Fruit fly (Drosophila melanogaster) whole organism, embryonic: ENCODE data around the gene CG8289.

Source experiments
- Ada2b ChIP-seq: fragments of 200-800 bp; sonication (Bioruptor generic); IDR thresholded peaks from 2 replicates; pipeline ENCODE4 v1.3.6; 2022; ENCODE audit warnings: missing biosample characterization, missing genetic modification characterization
- Aef1 ChIP-seq: fragments of 200-800 bp; sonication (Bioruptor generic); IDR thresholded peaks from 3 replicates; pipeline ENCODE4 v1.3.6; 2022; ENCODE audit warnings: missing biosample characterization, missing genetic modification characterization
- CG10654 ChIP-seq: fragments of 200-800 bp; sonication (Bioruptor generic); optimal IDR thresholded peaks from 2 replicates; lab custom pipeline; 2016; ENCODE audit warnings: missing biosample characterization, missing genetic modification characterization
- CG11456 ChIP-seq: fragments of 200-800 bp; sonication (Bioruptor generic); IDR thresholded peaks from 3 replicates; pipeline ENCODE4 v1.3.6; 2022; ENCODE audit warnings: missing biosample characterization, missing genetic modification characterization
- CG11504 ChIP-seq: fragments of 200-800 bp; sonication (Bioruptor generic); optimal IDR thresholded peaks from 3 replicates; lab custom pipeline; 2019; ENCODE audit warnings: missing biosample characterization, mild to moderate bottlenecking, missing genetic modification characterization, moderate library complexity
- CG12299 ChIP-seq: fragments of 200-800 bp; sonication (Bioruptor generic); optimal IDR thresholded peaks from 2 replicates; lab custom pipeline; 2018; ENCODE audit warnings: missing biosample characterization, mild to moderate bottlenecking, missing genetic modification characterization
- CG13775 ChIP-seq: fragments of 200-800 bp; sonication (Bioruptor generic); optimal IDR thresholded peaks from 3 replicates; lab custom pipeline; 2017; ENCODE audit warnings: missing biosample characterization, mild to moderate bottlenecking, missing genetic modification characterization
- CG16813 ChIP-seq: fragments of 200-800 bp; sonication (Bioruptor generic); IDR thresholded peaks from 3 replicates; pipeline ENCODE4 v1.3.6; 2022; ENCODE audit warnings: missing biosample characterization, missing genetic modification characterization; ENCODE audit not compliant: partially characterized antibody
- CG16815 ChIP-seq: fragments of 200-800 bp; sonication (Bioruptor generic); optimal IDR thresholded peaks from 3 replicates; lab custom pipeline; 2017; ENCODE audit warnings: missing biosample characterization, mild to moderate bottlenecking, missing genetic modification characterization
- CG17328 ChIP-seq: fragments of 200-800 bp; sonication (Bioruptor generic); IDR thresholded peaks from 2 replicates; pipeline ENCODE4 v1.3.6; 2022; ENCODE audit warnings: missing biosample characterization, missing genetic modification characterization
- CG17361 ChIP-seq: fragments of 200-800 bp; sonication (Bioruptor generic); IDR thresholded peaks from 3 replicates; pipeline ENCODE4 v1.3.6; 2022; ENCODE audit warnings: missing biosample characterization, missing genetic modification characterization
- CG18262 ChIP-seq: fragments of 200-800 bp; optimal IDR thresholded peaks from 3 replicates; lab custom pipeline; 2019; ENCODE audit warnings: missing biosample characterization, mild to moderate bottlenecking, missing genetic modification characterization, moderate library complexity
- CG2678 ChIP-seq: fragments of 200-800 bp; sonication (Bioruptor generic); optimal IDR thresholded peaks from 3 replicates; lab custom pipeline; 2019; ENCODE audit warnings: missing biosample characterization, mild to moderate bottlenecking, missing genetic modification characterization, moderate library complexity
- CG31224 ChIP-seq: fragments of 200-800 bp; sonication (Bioruptor generic); IDR thresholded peaks from 2 replicates; pipeline ENCODE4 v1.3.6; 2022; ENCODE audit warnings: missing biosample characterization, missing genetic modification characterization
- CG3163 ChIP-seq: fragments of 200-800 bp; sonication (Bioruptor generic); optimal IDR thresholded peaks from 3 replicates; lab custom pipeline; 2016; ENCODE audit warnings: missing biosample characterization, missing genetic modification characterization
- CG3281 ChIP-seq: fragments of 200-800 bp; sonication (Bioruptor generic); optimal IDR thresholded peaks from 3 replicates; lab custom pipeline; 2017; ENCODE audit warnings: missing biosample characterization, mild to moderate bottlenecking, missing genetic modification characterization
- CG3407 ChIP-seq: fragments of 200-800 bp; sonication (Bioruptor generic); optimal IDR thresholded peaks from 2 replicates; lab custom pipeline; 2018; ENCODE audit warnings: missing biosample characterization, mild to moderate bottlenecking, missing genetic modification characterization
- CG43689 ChIP-seq: fragments of 200-800 bp; sonication (Bioruptor generic); IDR thresholded peaks from 2 replicates; pipeline ENCODE4 v1.3.6; 2022; ENCODE audit warnings: missing biosample characterization, missing genetic modification characterization
- CG4404 ChIP-seq: fragments of 200-800 bp; sonication (Bioruptor generic); IDR thresholded peaks from 2 replicates; pipeline ENCODE4 v1.3.6; 2022; ENCODE audit warnings: missing biosample characterization, missing genetic modification characterization
- CG4730 ChIP-seq: fragments of 200-800 bp; sonication (Bioruptor generic); IDR thresholded peaks from 2 replicates; pipeline ENCODE4 v1.3.6; 2022; ENCODE audit warnings: missing biosample characterization, missing genetic modification characterization
- CG8290 ChIP-seq, 3 experiments: fragments of 200-800 bp; sonication (Bioruptor generic); optimal IDR thresholded peaks; 2 replicates each; lab custom pipeline; 2016 to 2019; ENCODE audit warnings: missing biosample characterization in 3 of 3, missing genetic modification characterization in 3 of 3, mild to moderate bottlenecking in 2 of 3, moderate library complexity in 1 of 3
- CG8359 ChIP-seq: fragments of 200-800 bp; sonication (Bioruptor generic); optimal IDR thresholded peaks from 2 replicates; lab custom pipeline; 2017; ENCODE audit warnings: missing biosample characterization, mild to moderate bottlenecking, missing genetic modification characterization, borderline replicate concordance
- CG9876 ChIP-seq: fragments of 200-800 bp; sonication (Bioruptor generic); optimal IDR thresholded peaks from 2 replicates; lab custom pipeline; 2016; ENCODE audit warnings: missing biosample characterization, missing genetic modification characterization
- CTCF ChIP-seq: fragments of 200-800 bp; sonication (Bioruptor generic); optimal IDR thresholded peaks from 2 replicates; lab custom pipeline; 2017; ENCODE audit warnings: missing biosample characterization, mild to moderate bottlenecking, missing genetic modification characterization, moderate library complexity
- Dll ChIP-seq: fragments of 200-800 bp; sonication (Bioruptor generic); IDR thresholded peaks from 4 replicates; pipeline ENCODE4 v1.3.6; 2022; ENCODE audit warnings: missing biosample characterization, missing genetic modification characterization; ENCODE audit not compliant: partially characterized antibody
- Fer1 ChIP-seq: fragments of 200-800 bp; sonication (Bioruptor generic); optimal IDR thresholded peaks from 2 replicates; lab custom pipeline; 2017; ENCODE audit warnings: missing biosample characterization, mild to moderate bottlenecking, missing genetic modification characterization
- Gsc ChIP-seq: fragments of 200-800 bp; sonication (Bioruptor generic); IDR thresholded peaks from 2 replicates; pipeline ENCODE4 v1.3.6; 2022; ENCODE audit warnings: missing biosample characterization, missing genetic modification characterization
- HLH3B ChIP-seq: fragments of 200-800 bp; sonication (Bioruptor generic); IDR thresholded peaks from 2 replicates; pipeline ENCODE4 v1.3.6; 2022; ENCODE audit warnings: missing biosample characterization, missing genetic modification characterization
- HmgD ChIP-seq: fragments of 200-800 bp; sonication (Bioruptor generic); optimal IDR thresholded peaks from 3 replicates; lab custom pipeline; 2016; ENCODE audit warnings: missing biosample characterization, missing genetic modification characterization
- Hsf ChIP-seq: fragments of 200-800 bp; sonication (Bioruptor generic); optimal IDR thresholded peaks from 3 replicates; lab custom pipeline; 2016; ENCODE audit warnings: missing biosample characterization, missing genetic modification characterization
- Lpt ChIP-seq: fragments of >200 bp; optimal IDR thresholded peaks from 2 replicates; lab custom pipeline; 2018; ENCODE audit warnings: missing biosample characterization, missing genetic modification characterization
- Mad ChIP-seq: fragments of 200-800 bp; sonication (Bioruptor generic); optimal IDR thresholded peaks from 2 replicates; lab custom pipeline; 2016; ENCODE audit warnings: missing biosample characterization, missing genetic modification characterization
- NFAT ChIP-seq: fragments of 200-800 bp; sonication (Bioruptor generic); IDR thresholded peaks from 2 replicates; pipeline ENCODE4 v1.3.6; 2022; ENCODE audit warnings: missing biosample characterization, missing genetic modification characterization
- Sin3A ChIP-seq: fragments of >200 bp; optimal IDR thresholded peaks from 2 replicates; lab custom pipeline; 2018
- cad ChIP-seq: fragments of >200 bp; optimal IDR thresholded peaks from 2 replicates; lab custom pipeline; 2017; ENCODE audit warnings: missing biosample characterization, missing genetic modification characterization
- crp ChIP-seq, 2 experiments: fragments of 200-800 bp; sonication (Bioruptor generic); optimal IDR thresholded peaks; 2 replicates in 1 of 2; 3 replicates in 1 of 2; lab custom pipeline; 2017; ENCODE audit warnings: missing biosample characterization in 2 of 2, missing genetic modification characterization in 2 of 2, mild to moderate bottlenecking in 1 of 2, moderate library complexity in 1 of 2
- dan ChIP-seq: fragments of 200-800 bp; sonication (Bioruptor generic); IDR thresholded peaks from 2 replicates; pipeline ENCODE4 v1.3.6; 2022; ENCODE audit warnings: missing biosample characterization, missing genetic modification characterization
- dati ChIP-seq: fragments of 200-800 bp; sonication (Bioruptor generic); IDR thresholded peaks from 2 replicates; pipeline ENCODE4 v1.3.6; 2022; ENCODE audit warnings: missing biosample characterization, missing genetic modification characterization
- fd64A ChIP-seq: fragments of 200-800 bp; sonication (Bioruptor generic); optimal IDR thresholded peaks from 3 replicates; lab custom pipeline; 2018; ENCODE audit warnings: missing biosample characterization, mild to moderate bottlenecking, missing genetic modification characterization
- fru ChIP-seq: fragments of >200 bp; optimal IDR thresholded peaks from 2 replicates; lab custom pipeline; 2017
- grau ChIP-seq: fragments of 200-800 bp; optimal IDR thresholded peaks from 3 replicates; lab custom pipeline; 2019; ENCODE audit warnings: missing biosample characterization, mild to moderate bottlenecking, missing genetic modification characterization, moderate library complexity
- hth ChIP-seq: fragments of >200 bp; optimal IDR thresholded peaks from 2 replicates; lab custom pipeline; 2017; ENCODE audit warnings: inconsistent platforms
- nerfin-2 ChIP-seq: fragments of 200-800 bp; sonication (Bioruptor generic); IDR thresholded peaks from 2 replicates; pipeline ENCODE4 v1.3.6; 2022; ENCODE audit warnings: missing biosample characterization, missing genetic modification characterization; ENCODE audit not compliant: partially characterized antibody
- otp ChIP-seq: fragments of 200-800 bp; sonication (Bioruptor generic); IDR thresholded peaks from 3 replicates; pipeline ENCODE4, ENCODE4 v1.3.6; 2022; ENCODE audit warnings: missing biosample characterization, missing genetic modification characterization
- p53 ChIP-seq: fragments of 200-800 bp; sonication (Bioruptor generic); optimal IDR thresholded peaks from 2 replicates; lab custom pipeline; 2016; ENCODE audit warnings: missing biosample characterization, missing genetic modification characterization
- pan ChIP-seq, 4 experiments: fragments of >200 bp in 3 of 4; fragments of 200-800 bp in 1 of 4; sonication (Bioruptor generic) in 1 of 4; optimal IDR thresholded peaks in 3 of 4; IDR thresholded peaks in 1 of 4; 2 replicates each; pipeline versions ENCODE4 v1.3.6 to Lab custom; 2017 to 2022; ENCODE audit warnings: missing biosample characterization in 2 of 4, missing genetic modification characterization in 2 of 4, mixed read lengths in 1 of 4
- repo ChIP-seq: fragments of 200-800 bp; sonication (Bioruptor generic); optimal IDR thresholded peaks from 2 replicates; lab custom pipeline; 2016; ENCODE audit warnings: missing biosample characterization, missing genetic modification characterization
- rib ChIP-seq: fragments of 200-800 bp; sonication (Bioruptor generic); IDR thresholded peaks from 2 replicates; pipeline ENCODE4 v1.3.6; 2022; ENCODE audit warnings: missing biosample characterization, missing genetic modification characterization
- sob ChIP-seq: fragments of 200-800 bp; sonication (Bioruptor generic); IDR thresholded peaks from 2 replicates; pipeline ENCODE4 v1.3.6; 2022; ENCODE audit warnings: missing biosample characterization, missing genetic modification characterization
- tin ChIP-seq: fragments of 200-800 bp; sonication (Bioruptor generic); optimal IDR thresholded peaks from 3 replicates; lab custom pipeline; 2016; ENCODE audit warnings: missing biosample characterization, missing genetic modification characterization
- twi ChIP-seq: fragments of 200-800 bp; optimal IDR thresholded peaks from 2 replicates; lab custom pipeline; 2019; ENCODE audit warnings: missing biosample characterization, mild to moderate bottlenecking, missing genetic modification characterization, moderate library complexity

CG8289 gene

DNA sequence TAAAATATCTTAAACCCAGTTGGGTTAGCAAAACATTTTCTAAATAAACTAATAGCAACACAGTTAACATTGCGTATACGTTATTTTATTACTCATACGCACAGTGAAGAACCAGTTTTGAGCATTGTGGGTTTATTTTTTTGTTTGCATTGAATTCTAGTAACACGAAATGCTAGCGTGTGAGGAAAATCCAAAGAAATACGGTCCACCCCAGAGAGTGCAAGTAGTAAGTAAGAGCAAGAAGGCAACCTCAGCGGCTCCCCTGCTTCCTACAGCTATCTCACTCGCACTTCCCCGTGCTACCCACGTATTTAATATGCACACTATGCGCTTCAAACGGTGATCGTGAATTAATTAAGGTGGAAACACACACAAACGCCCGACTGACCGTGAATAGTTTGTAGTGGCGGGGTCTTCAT is 10.9 kb downstream of the CG8289 start (continued):
- TF ChIP-seq CG43689 (GFP tag; lab: Robert Waterston, UW) = 0 out of 2 replicates have a peak, but pooled peaks have one; percentile 28
- TF ChIP-seq CG3281 (GFP tag; lab: Kevin White, UChicago) = peak; percentile 94
- TF ChIP-seq CG17361 = peak; percentile 89
- TF ChIP-seq CG16815 = peak; percentile 62
- TF ChIP-seq CG9876 = peak; percentile 49
- peak; percentile 78 for TF ChIP-seq HLH3B (GFP tag; lab: Robert Waterston, UW)
- no peak for TF ChIP-seq hth (lab: Kevin White, UChicago)
- TF ChIP-seq nerfin-2 (GFP tag; lab: Robert Waterston, UW) = no peak
- TF ChIP-seq HmgD (GFP tag; lab: Kevin White, UChicago) = peak; percentile 42
- peak; percentile 32 for TF ChIP-seq CG8290 (GFP tag; optimal IDR thresholded peaks at IDR 0.05; lab: Kevin White, UChicago)
- TF ChIP-seq CG8290 (tag; optimal IDR thresholded peaks at IDR 0.05; lab: Kevin White, UChicago) = peak in 1 of 2 experiments; percentile 89
- peak; percentile 65 for TF ChIP-seq sob (GFP tag; lab: Robert Waterston, UW)
- TF ChIP-seq Dll (GFP tag; lab: Robert Waterston, UW) = no peak
- TF ChIP-seq twi (tag; lab: Kevin White, UChicago) = peak; percentile 58
- no peak; the same call in 1 of the 2 replicates for TF ChIP-seq CG4404 (GFP tag; lab: Robert Waterston, UW)
- peak; percentile 74 for TF ChIP-seq Mad (GFP tag; lab: Kevin White, UChicago)
- TF ChIP-seq CG3163 (GFP tag; lab: Kevin White, UChicago) = peak; percentile 10
- TF ChIP-seq CG3407 = peak; percentile 67
- TF ChIP-seq Ada2b (GFP tag; lab: Robert Waterston, UW) = peak; percentile 78
- TF ChIP-seq Hsf (GFP tag; lab: Kevin White, UChicago) = peak; percentile 84
- TF ChIP-seq CG12299 (tag; lab: Kevin White, UChicago) = peak; percentile 85
- peak; percentile 92 for TF ChIP-seq CG11504 (tag; lab: Kevin White, UChicago)
- TF ChIP-seq pan (optimal IDR thresholded peaks at IDR 0.05; lab: Kevin White, UChicago) = no peak
- TF ChIP-seq pan (GFP tag; optimal IDR thresholded peaks at IDR 0.05 in 1 of 2, IDR thresholded peaks at IDR 0.05 in 1 of 2) = peak in 1 of 2 experiments; percentile 79
- no peak for TF ChIP-seq Sin3A (lab: Kevin White, UChicago)
- TF ChIP-seq Fer1 = peak; percentile 95
- TF ChIP-seq CTCF (GFP tag; lab: Kevin White, UChicago) = peak; percentile 66
- TF ChIP-seq p53 (GFP tag; lab: Kevin White, UChicago) = no peak
- peak; percentile 39; the same call in 1 of the 2 replicates for TF ChIP-seq NFAT (GFP tag; lab: Robert Waterston, UW)
- peak; percentile 76 for TF ChIP-seq tin
- TF ChIP-seq repo (GFP tag; lab: Kevin White, UChicago) = peak; percentile 70
- peak; percentile 91 for TF ChIP-seq grau (tag; lab: Kevin White, UChicago)
- peak; percentile 76 for TF ChIP-seq CG13775 (GFP tag; lab: Kevin White, UChicago)
- TF ChIP-seq fru (lab: Kevin White, UChicago) = no peak
- TF ChIP-seq Aef1 (GFP tag; lab: Robert Waterston, UW) = peak; percentile 75
- TF ChIP-seq CG18262 (tag; lab: Kevin White, UChicago) = peak; percentile 84
- TF ChIP-seq rib (GFP tag; lab: Robert Waterston, UW) = peak; percentile 40; the same call in 1 of the 2 replicates
- TF ChIP-seq CG8359 (GFP tag; lab: Kevin White, UChicago) = peak; percentile 48
- TF ChIP-seq CG11456 (GFP tag; lab: Robert Waterston, UW) = peak; percentile 74; the same call in 2 of the 3 replicates
- TF ChIP-seq fd64A (GFP tag; lab: Kevin White, UChicago) = peak; percentile 73
- no peak for TF ChIP-seq Lpt (GFP tag; lab: Kevin White, UChicago)
- TF ChIP-seq dati (GFP tag; lab: Robert Waterston, UW) = 0 out of 2 replicates have a peak, but pooled peaks have one; percentile 47
- no peak for TF ChIP-seq dan (GFP tag; lab: Robert Waterston, UW)
- TF ChIP-seq CG10654 (GFP tag; lab: Kevin White, UChicago) = peak; percentile 79
- TF ChIP-seq CG17328 (GFP tag; lab: Robert Waterston, UW) = peak; percentile 50
- peak; percentile 71 for TF ChIP-seq CG4730
- TF ChIP-seq Gsc (GFP tag; lab: Robert Waterston, UW) = no peak
- TF ChIP-seq cad (GFP tag; lab: Kevin White, UChicago) = no peak
- TF ChIP-seq crp (GFP tag; optimal IDR thresholded peaks at IDR 0.05; lab: Kevin White, UChicago) = peak in 1 of 2 experiments; percentile 47
- TF ChIP-seq otp (GFP tag; lab: Robert Waterston, UW) = 0 out of 3 replicates have a peak, but pooled peaks have one; percentile 44
- TF ChIP-seq CG31224 (GFP tag; lab: Robert Waterston, UW) = peak; percentile 63
- TF ChIP-seq CG2678 (tag; lab: Kevin White, UChicago) = peak; percentile 94
- no peak for TF ChIP-seq CG16813 (GFP tag; lab: Robert Waterston, UW)
